1 worm cellular context compared by ENCODE assay signal in the genomic region with DNA sequence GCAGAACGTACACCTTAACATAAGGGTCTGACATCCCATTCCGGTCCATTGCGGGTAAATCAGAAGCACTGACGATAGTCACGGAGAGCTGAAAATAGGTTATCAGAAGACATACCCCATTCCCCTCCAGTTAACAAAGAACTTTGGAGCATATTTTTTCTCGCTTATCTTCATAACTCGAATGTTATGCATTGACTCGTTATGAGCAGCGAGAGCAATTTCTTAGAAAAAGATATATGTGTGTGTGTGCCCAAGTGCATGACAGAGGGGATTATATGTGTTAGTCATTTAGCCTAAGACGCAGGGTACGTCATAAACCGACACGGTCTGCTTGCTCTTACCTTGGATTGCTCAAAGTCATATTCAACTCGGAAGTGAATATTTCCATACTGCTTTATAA.
A peak's percentile ranks its signal among the peaks of the same experiment; 100 is the strongest.
TF ChIP-seq lines count a peak whose summit lies in the region.

No protein-coding gene starts in this region.

TF ChIP-seq in whole organism, L1 larva, 84 proteins besides CTCF, POLR2A, EP300 and RAD21 (continued from another document):
- TF ChIP-seq ceh-90 (tag; optimal IDR thresholded peaks at IDR 0.05; lab: Kevin White, UChicago) (no peak), aha-1 (tag; optimal IDR thresholded peaks at IDR 0.05; lab: Kevin White, UChicago) (no peak), sup-37 (GFP tag; optimal IDR thresholded peaks at IDR 0.05; lab: Kevin White, UChicago) (no peak), lin-39 (tag; optimal IDR thresholded peaks at IDR 0.05; lab: Kevin White, UChicago) (no peak), C16A3.4 (tag; optimal IDR thresholded peaks at IDR 0.05; lab: Kevin White, UChicago) (no peak), snu-23 (GFP tag; optimal IDR thresholded peaks at IDR 0.05; lab: Kevin White, UChicago) (no peak), ztf-11 (tag; optimal IDR thresholded peaks at IDR 0.05; lab: Kevin White, UChicago) (no peak), skn-1 (tag; optimal IDR thresholded peaks at IDR 0.05; lab: Kevin White, UChicago) (no peak), rnt-1 (tag; optimal IDR thresholded peaks at IDR 0.05; lab: Kevin White, UChicago) (no peak), hlh-4 (tag; optimal IDR thresholded peaks at IDR 0.05; lab: Kevin White, UChicago) (no peak), swsn-7 (tag; optimal IDR thresholded peaks at IDR 0.05; lab: Kevin White, UChicago) (peak; percentile 3), elt-3 (tag; optimal IDR thresholded peaks at IDR 0.05; lab: Kevin White, UChicago) (no peak), mab-9 (GFP tag; IDR thresholded peaks at IDR 0.05; lab: Robert Waterston, UW) (no peak), fkh-10 (GFP tag; optimal IDR thresholded peaks at IDR 0.05; lab: Kevin White, UChicago) (peak; percentile 18), nhr-28 (tag; optimal IDR thresholded peaks at IDR 0.05; lab: Kevin White, UChicago) (no peak), C04F5.9 (tag; optimal IDR thresholded peaks at IDR 0.05; lab: Kevin White, UChicago) (no peak), sox-4 (tag; optimal IDR thresholded peaks at IDR 0.05; lab: Kevin White, UChicago) (peak; percentile 85), mdl-1 (tag; optimal IDR thresholded peaks at IDR 0.05; lab: Kevin White, UChicago) (no peak), C34B4.2 (tag; optimal IDR thresholded peaks at IDR 0.05; lab: Kevin White, UChicago) (no peak), pax-3 (tag; optimal IDR thresholded peaks at IDR 0.05; lab: Kevin White, UChicago) (no peak), lin-13 (GFP tag; optimal IDR thresholded peaks at IDR 0.05; lab: Kevin White, UChicago) (no peak), blmp-1 (tag; optimal IDR thresholded peaks at IDR 0.05; lab: Kevin White, UChicago) (no peak), efl-3 (GFP tag; optimal IDR thresholded peaks at IDR 0.05; lab: Kevin White, UChicago) (no peak), ets-5 (GFP tag; IDR thresholded peaks at IDR 0.05; lab: Robert Waterston, UW) (no peak), lsy-2 (tag; optimal IDR thresholded peaks at IDR 0.05; lab: Kevin White, UChicago) (peak in 1 of 2 experiments; percentile 24), dpl-1 (GFP tag; optimal IDR thresholded peaks at IDR 0.05; lab: Kevin White, UChicago) (no peak), jun-1 (tag; optimal IDR thresholded peaks at IDR 0.05; lab: Kevin White, UChicago) (no peak), tlp-1 (tag; optimal IDR thresholded peaks at IDR 0.05; lab: Kevin White, UChicago) (no peak), nhr-19 (GFP tag; conservative IDR thresholded peaks at IDR 0.05; lab: Robert Waterston, UW) (no peak), hpl-2 (GFP tag; optimal IDR thresholded peaks at IDR 0.05; lab: Kevin White, UChicago) (no peak), sptf-1 (tag; optimal IDR thresholded peaks at IDR 0.05; lab: Kevin White, UChicago) (no peak), xbp-1 (tag; optimal IDR thresholded peaks at IDR 0.05; lab: Kevin White, UChicago) (peak; percentile 7), nhr-77 (tag; optimal IDR thresholded peaks at IDR 0.05; lab: Kevin White, UChicago) (no peak), unc-30 (tag; optimal IDR thresholded peaks at IDR 0.05; lab: Kevin White, UChicago) (no peak), elt-2 (tag; optimal IDR thresholded peaks at IDR 0.05; lab: Kevin White, UChicago) (no peak), lin-14 (GFP tag; optimal IDR thresholded peaks at IDR 0.05; lab: Kevin White, UChicago) (peak; percentile 20), aly-2 (tag; optimal IDR thresholded peaks at IDR 0.05; lab: Kevin White, UChicago) (no peak), nhr-71 (tag; optimal IDR thresholded peaks at IDR 0.05; lab: Kevin White, UChicago) (peak; percentile 69), ceh-88 (GFP tag; IDR thresholded peaks at IDR 0.05; lab: Robert Waterston, UW) (no peak), efl-1 (optimal IDR thresholded peaks at IDR 0.05; lab: Kevin White, UChicago) (no peak), efl-1 (GFP tag; optimal IDR thresholded peaks at IDR 0.05 in 1 of 2; lab: Kevin White, UChicago) (peak in 1 of 2 experiments; percentile 80), fkh-4 (tag; optimal IDR thresholded peaks at IDR 0.05; lab: Kevin White, UChicago; ENCODE audit: borderline replicate concordance) (no peak), lir-3 (tag; optimal IDR thresholded peaks at IDR 0.05; lab: Kevin White, UChicago; ENCODE audit: poor library complexity) (no peak), nhr-85 (tag; lab: Kevin White, UChicago) (peak; percentile 35), ceh-63 (GFP tag; optimal IDR thresholded peaks at IDR 0.05; lab: Kevin White, UChicago) (no peak), nhr-12 (tag; optimal IDR thresholded peaks at IDR 0.05; lab: Kevin White, UChicago) (no peak)
